Worm (Caenorhabditis elegans) whole organism, L2 larva: Measurements from ENCODE around the gene atp-5.
A peak's percentile ranks its signal among the peaks of the same experiment; 100 is the strongest.

ENCODE experiments used
- aly-2 ChIP-seq: fragments of 150-350 bp; optimal IDR thresholded peaks from 2 replicates; lab custom pipeline; 2014; ENCODE audit warnings: missing biosample characterization, missing genetic modification characterization
- blmp-1 ChIP-seq: sonication (generic microtip); optimal IDR thresholded peaks from 2 replicates; lab custom pipeline; 2017; ENCODE audit warnings: missing genetic modification characterization, mild to moderate bottlenecking, missing compliant biosample characterization, antibody characterized with exemption, moderate library complexity; ENCODE audit not compliant: insufficient read depth
- dmd-4 ChIP-seq: sonication (generic microtip); optimal IDR thresholded peaks from 2 replicates; lab custom pipeline; 2017; ENCODE audit warnings: missing biosample characterization, missing genetic modification characterization
- egl-27 ChIP-seq: sonication (generic microtip); optimal IDR thresholded peaks from 3 replicates; lab custom pipeline; 2017; ENCODE audit warnings: missing biosample characterization, missing genetic modification reagents, missing genetic modification characterization
- elt-3 ChIP-seq: sonication (generic microtip); optimal IDR thresholded peaks from 2 replicates; lab custom pipeline; 2017; ENCODE audit warnings: missing biosample characterization, missing genetic modification characterization
- nhr-11 ChIP-seq: fragments of 150-350 bp; optimal IDR thresholded peaks from 2 replicates; lab custom pipeline; 2014; ENCODE audit warnings: missing biosample characterization, missing genetic modification characterization
- nhr-237 ChIP-seq: fragments of 150-350 bp; optimal IDR thresholded peaks from 2 replicates; lab custom pipeline; 2014; ENCODE audit warnings: missing biosample characterization, missing genetic modification characterization
- nhr-25 ChIP-seq: fragments of 150-350 bp; sonication (generic microtip); optimal IDR thresholded peaks from 3 replicates; lab custom pipeline; 2014; ENCODE audit warnings: missing biosample characterization, missing genetic modification characterization
- sma-9 ChIP-seq, 2 experiments: fragments of 150-350 bp in 1 of 2; sonication (generic microtip) in 1 of 2; optimal IDR thresholded peaks; 2 replicates each; lab custom pipeline; 2014 to 2016; ENCODE audit warnings: missing genetic modification characterization in 2 of 2, mild to moderate bottlenecking in 1 of 2, missing biosample characterization in 1 of 2, missing compliant biosample characterization in 1 of 2, missing genetic modification reagents in 1 of 2, moderate library complexity in 1 of 2
- snpc-4 ChIP-seq: fragments of 150-350 bp; optimal IDR thresholded peaks from 2 replicates; lab custom pipeline; 2014; ENCODE audit warnings: missing biosample characterization, missing genetic modification characterization
- unc-39 ChIP-seq: fragments of 150-350 bp; optimal IDR thresholded peaks from 2 replicates; lab custom pipeline; 2014; ENCODE audit warnings: missing biosample characterization, missing genetic modification characterization
- unc-62 ChIP-seq: fragments of 150-350 bp; optimal IDR thresholded peaks from 2 replicates; lab custom pipeline; 2014; ENCODE audit warnings: missing biosample characterization, missing genetic modification reagents, missing genetic modification characterization

ce11 chrV:11087119-11087518 is 36.5 kb downstream of the atp-5 start:
- no peak for TF ChIP-seq egl-27 (tag; lab: Kevin White, UChicago)
- no peak for TF ChIP-seq nhr-11 (tag; lab: Kevin White, UChicago)
- TF ChIP-seq unc-39 (tag; lab: Kevin White, UChicago): no peak
- TF ChIP-seq blmp-1 (tag; lab: Kevin White, UChicago): peak; percentile 46
- no peak for TF ChIP-seq elt-3 (tag; lab: Kevin White, UChicago)
- TF ChIP-seq unc-62: no peak
- TF ChIP-seq dmd-4 (tag; lab: Kevin White, UChicago): no peak
- TF ChIP-seq snpc-4 (tag; lab: Kevin White, UChicago): no peak
- TF ChIP-seq nhr-237: no peak
- TF ChIP-seq aly-2 (tag; lab: Kevin White, UChicago): no peak
- TF ChIP-seq nhr-25: no peak
- no peak for TF ChIP-seq sma-9 (GFP tag; optimal IDR thresholded peaks at IDR 0.05; lab: Kevin White, UChicago)
- TF ChIP-seq sma-9 (tag; optimal IDR thresholded peaks at IDR 0.05; lab: Kevin White, UChicago): no peak
